Fruit fly (Drosophila melanogaster) whole organism, embryonic: Measurements from ENCODE around the gene CG8369.

Experiments used
- Abd-B ChIP-seq: fragments of 200-800 bp; sonication (Bioruptor generic); optimal IDR thresholded peaks from 2 replicates; lab custom pipeline; 2018; ENCODE audit warnings: missing biosample characterization, mild to moderate bottlenecking, missing genetic modification characterization, moderate library complexity
- Asciz ChIP-seq: fragments of 200-800 bp; sonication (Bioruptor generic); optimal IDR thresholded peaks from 2 replicates; lab custom pipeline; 2017; ENCODE audit warnings: missing biosample characterization, mild to moderate bottlenecking, missing genetic modification characterization, missing genetic modification reagents
- Awh ChIP-seq: fragments of 200-800 bp; sonication (Bioruptor generic); IDR thresholded peaks from 2 replicates; pipeline ENCODE4, ENCODE4 v1.3.6; 2022; ENCODE audit warnings: missing biosample characterization, missing genetic modification characterization
- BtbVII ChIP-seq: fragments of 200-800 bp; sonication (Bioruptor generic); optimal IDR thresholded peaks from 3 replicates; lab custom pipeline; 2017; ENCODE audit warnings: missing biosample characterization, mild to moderate bottlenecking, missing genetic modification characterization
- CG10209 ChIP-seq: fragments of 200-800 bp; sonication (Bioruptor generic); optimal IDR thresholded peaks from 3 replicates; lab custom pipeline; 2017; ENCODE audit warnings: missing biosample characterization, mild to moderate bottlenecking, missing genetic modification characterization, missing genetic modification reagents
- CG11085 ChIP-seq: fragments of 200-800 bp; sonication (Bioruptor generic); IDR thresholded peaks from 2 replicates; pipeline ENCODE4 v1.3.6; 2022; ENCODE audit warnings: missing biosample characterization, missing genetic modification characterization
- CG11093 ChIP-seq: fragments of 200-800 bp; sonication (Bioruptor generic); IDR thresholded peaks from 3 replicates; pipeline ENCODE4 v1.3.6; 2022; ENCODE audit warnings: missing biosample characterization, missing genetic modification characterization
- CG11247 ChIP-seq: fragments of 200-800 bp; sonication (Bioruptor generic); IDR thresholded peaks from 2 replicates; pipeline ENCODE4 v1.3.6; 2022; ENCODE audit warnings: missing biosample characterization, missing genetic modification characterization
- CG11398 ChIP-seq: fragments of 200-800 bp; sonication (Bioruptor generic); optimal IDR thresholded peaks from 2 replicates; lab custom pipeline; 2016; ENCODE audit warnings: missing biosample characterization, missing genetic modification characterization
- CG11504 ChIP-seq: fragments of 200-800 bp; sonication (Bioruptor generic); optimal IDR thresholded peaks from 3 replicates; lab custom pipeline; 2019; ENCODE audit warnings: missing biosample characterization, mild to moderate bottlenecking, missing genetic modification characterization, moderate library complexity
- CG11696 ChIP-seq: fragments of 200-800 bp; sonication (Bioruptor generic); IDR thresholded peaks from 2 replicates; pipeline ENCODE4 v1.3.6; 2022; ENCODE audit warnings: missing biosample characterization, missing genetic modification characterization
- CG12299 ChIP-seq: fragments of 200-800 bp; sonication (Bioruptor generic); optimal IDR thresholded peaks from 2 replicates; lab custom pipeline; 2018; ENCODE audit warnings: missing biosample characterization, mild to moderate bottlenecking, missing genetic modification characterization
- CG12659 ChIP-seq: fragments of 200-800 bp; sonication (Bioruptor generic); optimal IDR thresholded peaks from 3 replicates; lab custom pipeline; 2017; ENCODE audit warnings: mild to moderate bottlenecking, missing biosample characterization, missing genetic modification reagents, missing genetic modification characterization
- CG14441 ChIP-seq: fragments of 200-800 bp; sonication (Bioruptor generic); IDR thresholded peaks from 2 replicates; pipeline ENCODE4 v1.3.6; 2022; ENCODE audit warnings: missing biosample characterization, missing genetic modification characterization
- CG1792 ChIP-seq: fragments of 200-800 bp; sonication (Bioruptor generic); optimal IDR thresholded peaks from 2 replicates; lab custom pipeline; 2016; ENCODE audit warnings: missing biosample characterization, missing genetic modification characterization
- CG18262 ChIP-seq: fragments of 200-800 bp; optimal IDR thresholded peaks from 3 replicates; lab custom pipeline; 2019; ENCODE audit warnings: missing biosample characterization, mild to moderate bottlenecking, missing genetic modification characterization, moderate library complexity
- CG30020 ChIP-seq: fragments of 200-800 bp; optimal IDR thresholded peaks from 2 replicates; lab custom pipeline; 2019; ENCODE audit warnings: missing biosample characterization, mild to moderate bottlenecking, missing genetic modification characterization, moderate library complexity
- CG31365 ChIP-seq: fragments of 200-800 bp; sonication (Bioruptor generic); optimal IDR thresholded peaks from 2 replicates; lab custom pipeline; 2018; ENCODE audit warnings: missing biosample characterization, mild to moderate bottlenecking, missing genetic modification characterization
- CG3163 ChIP-seq: fragments of 200-800 bp; sonication (Bioruptor generic); optimal IDR thresholded peaks from 3 replicates; lab custom pipeline; 2016; ENCODE audit warnings: missing biosample characterization, missing genetic modification characterization
- CG3847 ChIP-seq: fragments of 200-800 bp; sonication (Bioruptor generic); IDR thresholded peaks from 2 replicates; pipeline ENCODE4 v1.3.6; 2022; ENCODE audit warnings: missing biosample characterization, missing genetic modification characterization
- CG4707 ChIP-seq: fragments of 200-800 bp; sonication (Bioruptor generic); optimal IDR thresholded peaks from 2 replicates; lab custom pipeline; 2018; ENCODE audit warnings: missing biosample characterization, mild to moderate bottlenecking, missing genetic modification characterization, moderate library complexity
- CG9437 ChIP-seq: fragments of 200-800 bp; sonication (Bioruptor generic); optimal IDR thresholded peaks from 2 replicates; lab custom pipeline; 2018; ENCODE audit warnings: missing biosample characterization, mild to moderate bottlenecking, missing genetic modification characterization
- D19A ChIP-seq: fragments of 200-800 bp; optimal IDR thresholded peaks from 3 replicates; lab custom pipeline; 2019; ENCODE audit warnings: missing biosample characterization, mild to moderate bottlenecking, missing genetic modification characterization, moderate library complexity
- Dll ChIP-seq: fragments of 200-800 bp; sonication (Bioruptor generic); IDR thresholded peaks from 4 replicates; pipeline ENCODE4 v1.3.6; 2022; ENCODE audit warnings: missing biosample characterization, missing genetic modification characterization; ENCODE audit not compliant: partially characterized antibody
- Doc2 ChIP-seq: fragments of 200-800 bp; sonication (Bioruptor generic); IDR thresholded peaks from 2 replicates; pipeline ENCODE4 v1.3.6; 2022; ENCODE audit warnings: missing biosample characterization, missing genetic modification characterization
- H2.0 ChIP-seq: fragments of 200-800 bp; sonication (Bioruptor generic); IDR thresholded peaks from 2 replicates; pipeline ENCODE4 v1.3.6; 2022; ENCODE audit warnings: missing biosample characterization, missing genetic modification characterization
- HHEX ChIP-seq: fragments of 200-800 bp; sonication (Bioruptor generic); optimal IDR thresholded peaks from 3 replicates; lab custom pipeline; 2017; ENCODE audit warnings: missing biosample characterization, mild to moderate bottlenecking, missing genetic modification characterization, missing genetic modification reagents
- HLH54F ChIP-seq: fragments of 200-800 bp; sonication (Bioruptor generic); optimal IDR thresholded peaks from 3 replicates; lab custom pipeline; 2016; ENCODE audit warnings: missing biosample characterization, missing genetic modification characterization
- Poxn ChIP-seq: fragments of 200-800 bp; sonication (Bioruptor generic); IDR thresholded peaks from 2 replicates; pipeline ENCODE4 v1.3.6; 2022; ENCODE audit warnings: missing biosample characterization, missing genetic modification characterization
- Six4 ChIP-seq: fragments of 200-800 bp; sonication (Bioruptor generic); optimal IDR thresholded peaks from 2 replicates; lab custom pipeline; 2016; ENCODE audit warnings: missing biosample characterization, missing genetic modification characterization
- Spps ChIP-seq: fragments of 200-800 bp; sonication (Bioruptor generic); optimal IDR thresholded peaks from 2 replicates; lab custom pipeline; 2018; ENCODE audit warnings: missing biosample characterization, mild to moderate bottlenecking, missing genetic modification characterization
- TFAM ChIP-seq: fragments of 200-800 bp; sonication (Bioruptor generic); optimal IDR thresholded peaks from 2 replicates; lab custom pipeline; 2017; ENCODE audit warnings: missing biosample characterization, missing genetic modification characterization, inconsistent platforms
- abd-A ChIP-seq: fragments of 200-800 bp; sonication (Bioruptor generic); optimal IDR thresholded peaks from 3 replicates; lab custom pipeline; 2019; ENCODE audit warnings: missing biosample characterization, mild to moderate bottlenecking, missing genetic modification characterization, moderate library complexity
- ac ChIP-seq: fragments of 200-800 bp; sonication (Bioruptor generic); optimal IDR thresholded peaks from 3 replicates; lab custom pipeline; 2017; ENCODE audit warnings: missing biosample characterization, mild to moderate bottlenecking, missing genetic modification characterization
- bcd ChIP-seq: fragments of 200-800 bp; sonication (Bioruptor generic); optimal IDR thresholded peaks from 2 replicates; lab custom pipeline; 2017; ENCODE audit warnings: missing biosample characterization, mild to moderate bottlenecking, missing genetic modification characterization
- caup ChIP-seq: fragments of 200-800 bp; sonication (Bioruptor generic); optimal IDR thresholded peaks from 3 replicates; lab custom pipeline; 2017; ENCODE audit warnings: missing biosample characterization, mild to moderate bottlenecking, missing genetic modification characterization, moderate library complexity; ENCODE audit not compliant: severe bottlenecking
- dati ChIP-seq: fragments of 200-800 bp; sonication (Bioruptor generic); IDR thresholded peaks from 2 replicates; pipeline ENCODE4 v1.3.6; 2022; ENCODE audit warnings: missing biosample characterization, missing genetic modification characterization
- dmrt11E ChIP-seq: fragments of 200-800 bp; sonication (Bioruptor generic); optimal IDR thresholded peaks from 3 replicates; lab custom pipeline; 2018; ENCODE audit warnings: missing biosample characterization, mild to moderate bottlenecking, missing genetic modification characterization, moderate library complexity
- emc ChIP-seq: fragments of 200-800 bp; sonication (Bioruptor generic); optimal IDR thresholded peaks from 2 replicates; lab custom pipeline; 2016; ENCODE audit warnings: missing biosample characterization, missing genetic modification characterization
- esg ChIP-seq: fragments of 200-800 bp; sonication (Bioruptor generic); conservative IDR thresholded peaks from 2 replicates; pipeline ENCODE4 v1.3.6; 2022; ENCODE audit warnings: missing biosample characterization, missing genetic modification characterization
- eve ChIP-seq, 2 experiments: fragments of >200 bp; optimal IDR thresholded peaks; 2 replicates each; lab custom pipeline; 2017; ENCODE audit warnings: missing biosample characterization in 2 of 2, missing genetic modification characterization in 2 of 2
- fd96Cb ChIP-seq: fragments of 200-800 bp; sonication (Bioruptor generic); optimal IDR thresholded peaks from 2 replicates; lab custom pipeline; 2018; ENCODE audit warnings: missing biosample characterization, mild to moderate bottlenecking, missing genetic modification characterization, moderate library complexity
- ftz-f1 ChIP-seq: fragments of 200-800 bp; sonication (Bioruptor generic); optimal IDR thresholded peaks from 2 replicates; lab custom pipeline; 2016; ENCODE audit warnings: missing biosample characterization, missing genetic modification characterization
- hth ChIP-seq: fragments of >200 bp; optimal IDR thresholded peaks from 2 replicates; lab custom pipeline; 2017; ENCODE audit warnings: inconsistent platforms
- jumu ChIP-seq: fragments of 200-800 bp; sonication (Bioruptor generic); optimal IDR thresholded peaks from 3 replicates; lab custom pipeline; 2016; ENCODE audit warnings: missing biosample characterization, missing genetic modification characterization
- lbe ChIP-seq: fragments of 200-800 bp; sonication (Bioruptor generic); optimal IDR thresholded peaks from 2 replicates; lab custom pipeline; 2016; ENCODE audit warnings: missing biosample characterization, mild to moderate bottlenecking, missing genetic modification characterization
- luna ChIP-seq: fragments of 200-800 bp; sonication (Bioruptor generic); optimal IDR thresholded peaks from 2 replicates; lab custom pipeline; 2016; ENCODE audit warnings: missing biosample characterization, missing genetic modification characterization
- peb ChIP-seq: fragments of 200-800 bp; sonication (Bioruptor generic); IDR thresholded peaks from 2 replicates; pipeline ENCODE4 v1.3.6; 2022; ENCODE audit warnings: missing biosample characterization, missing genetic modification characterization
- pita ChIP-seq: fragments of 200-800 bp; sonication (Bioruptor generic); optimal IDR thresholded peaks from 2 replicates; lab custom pipeline; 2017; ENCODE audit warnings: missing biosample characterization, mild to moderate bottlenecking, missing genetic modification characterization
- sd ChIP-seq: fragments of 200-800 bp; sonication (Bioruptor generic); optimal IDR thresholded peaks from 3 replicates; lab custom pipeline; 2018; ENCODE audit warnings: missing biosample characterization, mild to moderate bottlenecking, missing genetic modification characterization, moderate library complexity
- sens-2 ChIP-seq: fragments of 200-800 bp; sonication (Bioruptor generic); IDR thresholded peaks from 2 replicates; pipeline ENCODE4 v1.3.6; 2022; ENCODE audit warnings: missing biosample characterization, missing genetic modification characterization
- usp ChIP-seq: fragments of >200 bp; optimal IDR thresholded peaks from 2 replicates; lab custom pipeline; 2017; ENCODE audit warnings: missing biosample characterization, missing genetic modification characterization
- yki ChIP-seq: fragments of >200 bp; optimal IDR thresholded peaks from 3 replicates; lab custom pipeline; 2018

Gene CG8369

dm6 chr3R:8784788-8785187 is 37.0 kb upstream of the CG8369 start (continued):
- TF ChIP-seq caup (GFP tag; lab: Kevin White, UChicago), result peak; percentile 37
- peak; percentile 58 for TF ChIP-seq esg (GFP tag; lab: Robert Waterston, UW)
- TF ChIP-seq CG31365 (tag; lab: Kevin White, UChicago), result no peak
- TF ChIP-seq bcd, result peak; percentile 38
- no peak for TF ChIP-seq sens-2 (GFP tag; lab: Robert Waterston, UW)
- no peak for TF ChIP-seq Awh
- TF ChIP-seq ac (GFP tag; lab: Kevin White, UChicago), result no peak
- no peak for TF ChIP-seq ftz-f1 (GFP tag; lab: Kevin White, UChicago)
- TF ChIP-seq HLH54F, result peak; percentile 49
- no peak for TF ChIP-seq D19A (tag; lab: Kevin White, UChicago)
- no peak for TF ChIP-seq dmrt11E
- no peak for TF ChIP-seq hth (lab: Kevin White, UChicago)
- no peak for TF ChIP-seq eve (GFP tag; optimal IDR thresholded peaks at IDR 0.05; lab: Kevin White, UChicago)
- peak; percentile 57; the same call in 1 of the 2 replicates for TF ChIP-seq CG11247 (GFP tag; lab: Robert Waterston, UW)
- 0 out of 2 replicates have a peak, but pooled peaks have one; percentile 9 for TF ChIP-seq CG11696 (GFP tag; lab: Robert Waterston, UW)
- no peak for TF ChIP-seq lbe (GFP tag; lab: Kevin White, UChicago)
- TF ChIP-seq CG9437, result no peak
- TF ChIP-seq sd, result no peak
- no peak for TF ChIP-seq pita (GFP tag; lab: Kevin White, UChicago)
- TF ChIP-seq CG11093 (GFP tag; lab: Robert Waterston, UW), result no peak
- no peak for TF ChIP-seq TFAM (GFP tag; lab: Kevin White, UChicago)
- peak; percentile 25 for TF ChIP-seq jumu (GFP tag; lab: Kevin White, UChicago)
- no peak for TF ChIP-seq CG11504 (tag; lab: Kevin White, UChicago)
- no peak for TF ChIP-seq peb (GFP tag; lab: Robert Waterston, UW)
- TF ChIP-seq yki, result no peak
- no peak for TF ChIP-seq CG4707 (GFP tag; lab: Kevin White, UChicago)
- no peak for TF ChIP-seq Spps (tag; lab: Kevin White, UChicago)
- TF ChIP-seq CG3847 (GFP tag; lab: Robert Waterston, UW), result peak; percentile 39; the same call in 1 of the 2 replicates
- no peak for TF ChIP-seq CG12299 (tag; lab: Kevin White, UChicago)
- TF ChIP-seq Six4, result no peak
- no peak for TF ChIP-seq dati
- no peak for TF ChIP-seq CG1792 (GFP tag; lab: Kevin White, UChicago)
- no peak for TF ChIP-seq BtbVII (GFP tag; lab: Kevin White, UChicago)
- no peak for TF ChIP-seq fd96Cb (tag; lab: Kevin White, UChicago)
- TF ChIP-seq CG11398 (GFP tag; lab: Kevin White, UChicago), result no peak
- no peak for TF ChIP-seq CG12659 (GFP tag; lab: Kevin White, UChicago)
- TF ChIP-seq CG11085, result no peak
- no peak for TF ChIP-seq luna (GFP tag; lab: Kevin White, UChicago)
- no peak for TF ChIP-seq CG30020
- TF ChIP-seq Doc2, result no peak
- no peak for TF ChIP-seq Poxn
- no peak for TF ChIP-seq Dll (GFP tag; lab: Robert Waterston, UW)
- peak; percentile 32 for TF ChIP-seq CG10209 (GFP tag; lab: Kevin White, UChicago)
- peak; percentile 55 for TF ChIP-seq H2.0
- TF ChIP-seq CG18262 (tag; lab: Kevin White, UChicago), result no peak
- TF ChIP-seq Abd-B (GFP tag; lab: Kevin White, UChicago), result no peak
- no peak for TF ChIP-seq abd-A (tag; lab: Kevin White, UChicago)
- TF ChIP-seq emc (GFP tag; lab: Kevin White, UChicago), result no peak
- no peak for TF ChIP-seq HHEX
- TF ChIP-seq CG14441, result peak; percentile 68
- TF ChIP-seq CG3163, result no peak
- TF ChIP-seq Asciz (GFP tag; lab: Kevin White, UChicago), result no peak
- no peak for TF ChIP-seq usp
